Worm (Caenorhabditis elegans) whole organism, young adult: ENCODE results near the gene C28H8.3.
A peak's percentile ranks its signal among the peaks of the same experiment; 100 is the strongest.

ENCODE experiments used
- B0019.2 ChIP-seq: fragments of 200-800 bp; sonication (Bioruptor generic); conservative IDR thresholded peaks from 2 replicates; pipeline ENCODE4 v1.3.6; 2022; ENCODE audit warnings: missing genetic modification reagents, missing genetic modification characterization, missing compliant biosample characterization
- C17E4.6 ChIP-seq: fragments of 200-800 bp; sonication (Bioruptor generic); IDR thresholded peaks from 2 replicates; pipeline ENCODE4 v1.3.6; 2022; ENCODE audit warnings: missing genetic modification reagents, missing genetic modification characterization, missing compliant biosample characterization
- D2030.7 ChIP-seq: fragments of 200-800 bp; sonication (Bioruptor generic); IDR thresholded peaks from 2 replicates; pipeline ENCODE4 v1.3.6; 2022; ENCODE audit warnings: missing genetic modification reagents, missing genetic modification characterization, missing compliant biosample characterization
- F49E8.2 ChIP-seq: sonication (generic microtip); optimal IDR thresholded peaks from 3 replicates; lab custom pipeline; 2017; ENCODE audit warnings: missing genetic modification characterization, mild to moderate bottlenecking, missing compliant biosample characterization, antibody characterized with exemption, moderate library complexity; ENCODE audit not compliant: insufficient read depth
- F52B5.7 ChIP-seq: sonication (generic microtip); optimal IDR thresholded peaks from 2 replicates; lab custom pipeline; 2016; ENCODE audit warnings: mild to moderate bottlenecking, missing genetic modification characterization, missing compliant biosample characterization
- K12H6.12 ChIP-seq: fragments of 200-800 bp; sonication (Bioruptor generic); optimal IDR thresholded peaks from 2 replicates; lab custom pipeline; 2018; ENCODE audit warnings: mild to moderate bottlenecking, missing genetic modification characterization, missing compliant biosample characterization
- Y53G8AR.9 ChIP-seq: fragments of 200-800 bp; sonication (Bioruptor generic); conservative IDR thresholded peaks from 2 replicates; pipeline ENCODE4 v1.3.6; 2022; ENCODE audit warnings: missing genetic modification reagents, missing genetic modification characterization, missing compliant biosample characterization
- Y79H2A.3 ChIP-seq: fragments of 200-800 bp; sonication (Bioruptor generic); conservative IDR thresholded peaks from 2 replicates; pipeline ENCODE4 v1.3.6; 2022; ENCODE audit warnings: missing genetic modification reagents, missing genetic modification characterization, missing compliant biosample characterization
- Y95B8A.8 ChIP-seq: fragments of 200-800 bp; sonication (Bioruptor generic); IDR thresholded peaks from 2 replicates; pipeline ENCODE4 v1.3.6; 2022; ENCODE audit warnings: missing genetic modification reagents, missing genetic modification characterization, missing compliant biosample characterization
- akir-1 ChIP-seq: fragments of 200-800 bp; sonication (Bioruptor generic); optimal IDR thresholded peaks from 2 replicates; lab custom pipeline; 2018; ENCODE audit warnings: mild to moderate bottlenecking, missing genetic modification characterization, moderate library complexity, missing compliant biosample characterization
- athp-1 ChIP-seq: sonication (generic microtip); optimal IDR thresholded peaks from 2 replicates; lab custom pipeline; 2017; ENCODE audit warnings: mild to moderate bottlenecking, missing genetic modification characterization, missing compliant biosample characterization
- attf-3 ChIP-seq: fragments of 200-800 bp; sonication (Bioruptor generic); conservative IDR thresholded peaks from 2 replicates; pipeline ENCODE4 v1.3.6; 2022; ENCODE audit warnings: missing genetic modification reagents, missing genetic modification characterization, missing compliant biosample characterization
- attf-6 ChIP-seq: fragments of 200-800 bp; sonication (Bioruptor generic); IDR thresholded peaks from 2 replicates; pipeline ENCODE4 v1.3.6; 2022; ENCODE audit warnings: missing genetic modification reagents, missing genetic modification characterization, missing compliant biosample characterization
- ccch-3 ChIP-seq: fragments of 200-800 bp; sonication (Bioruptor generic); optimal IDR thresholded peaks from 2 replicates; lab custom pipeline; 2018; ENCODE audit warnings: mild to moderate bottlenecking, missing genetic modification characterization, missing compliant biosample characterization
- ceh-100 ChIP-seq: fragments of 200-800 bp; sonication (Bioruptor generic); IDR thresholded peaks from 2 replicates; pipeline ENCODE4 v1.3.6; 2022; ENCODE audit warnings: missing genetic modification reagents, missing genetic modification characterization, missing compliant biosample characterization
- ceh-79 ChIP-seq: sonication (generic microtip); optimal IDR thresholded peaks from 2 replicates; lab custom pipeline; 2017; ENCODE audit warnings: mild to moderate bottlenecking, missing genetic modification characterization, missing compliant biosample characterization
- ceh-91 ChIP-seq: fragments of 200-800 bp; sonication (Bioruptor generic); IDR thresholded peaks from 2 replicates; pipeline ENCODE4 v1.3.6; 2022; ENCODE audit warnings: missing genetic modification reagents, missing genetic modification characterization, missing compliant biosample characterization
- die-1 ChIP-seq: sonication (generic microtip); optimal IDR thresholded peaks from 2 replicates; lab custom pipeline; 2016; ENCODE audit warnings: missing genotype, mild to moderate bottlenecking, missing genetic modification characterization, missing compliant biosample characterization
- dox-1 ChIP-seq: fragments of 200-800 bp; sonication (Bioruptor generic); IDR thresholded peaks from 2 replicates; pipeline ENCODE4 v1.3.6; 2022; ENCODE audit warnings: missing genetic modification reagents, missing genetic modification characterization, missing compliant biosample characterization
- efl-1 ChIP-seq: fragments of 150-350 bp; optimal IDR thresholded peaks from 2 replicates; lab custom pipeline; 2014; ENCODE audit warnings: missing biosample characterization, missing genetic modification reagents, missing genetic modification characterization
- ekl-4 ChIP-seq: fragments of 200-800 bp; sonication (Bioruptor generic); IDR thresholded peaks from 2 replicates; pipeline ENCODE4 v1.3.6; 2022; ENCODE audit warnings: missing genetic modification reagents, missing genetic modification characterization, missing compliant biosample characterization
- ets-4 ChIP-seq: fragments of 200-800 bp; sonication (Bioruptor generic); optimal IDR thresholded peaks from 2 replicates; lab custom pipeline; 2018; ENCODE audit warnings: mild to moderate bottlenecking, missing genetic modification characterization, missing compliant biosample characterization
- fkh-3 ChIP-seq: sonication (generic microtip); optimal IDR thresholded peaks from 2 replicates; lab custom pipeline; 2016; ENCODE audit warnings: mild to moderate bottlenecking, missing genetic modification characterization, missing compliant biosample characterization
- him-1 ChIP-seq: sonication (generic microtip); optimal IDR thresholded peaks from 2 replicates; lab custom pipeline; 2016; ENCODE audit warnings: missing genotype, missing genetic modification reagents, missing genetic modification characterization, missing compliant biosample characterization
- hmg-20 ChIP-seq: fragments of 200-800 bp; sonication (Bioruptor generic); IDR thresholded peaks from 2 replicates; pipeline ENCODE4 v1.3.6; 2022; ENCODE audit warnings: missing genetic modification reagents, missing genetic modification characterization, missing compliant biosample characterization
- hsf-1 ChIP-seq: fragments of 200-800 bp; sonication (Bioruptor generic); IDR thresholded peaks from 2 replicates; pipeline ENCODE4 v1.3.6; 2022; ENCODE audit warnings: missing genetic modification reagents, missing genetic modification characterization, missing compliant biosample characterization
- let-607 ChIP-seq, 2 experiments: fragments of 200-800 bp in 1 of 2; sonication (Bioruptor generic) in 1 of 2; sonication (generic microtip) in 1 of 2; optimal IDR thresholded peaks; 2 replicates each; lab custom pipeline; 2016 to 2018; ENCODE audit warnings: mild to moderate bottlenecking in 2 of 2, missing compliant biosample characterization in 2 of 2, missing genetic modification characterization in 2 of 2, moderate library complexity in 2 of 2, missing genotype in 1 of 2
- lin-35 ChIP-seq, 3 experiments: fragments of 150-350 bp in 2 of 3; sonication (generic microtip) in 1 of 3; optimal IDR thresholded peaks; 2 replicates each; lab custom pipeline; 2014 to 2018; ENCODE audit warnings: missing biosample characterization in 3 of 3, missing genetic modification characterization in 3 of 3, missing genetic modification reagents in 3 of 3
- lin-54 ChIP-seq: fragments of 200-800 bp; sonication (Bioruptor generic); optimal IDR thresholded peaks from 2 replicates; lab custom pipeline; 2018; ENCODE audit warnings: mild to moderate bottlenecking, missing genetic modification characterization, missing compliant biosample characterization
- madf-6 ChIP-seq: fragments of 200-800 bp; sonication (Bioruptor generic); IDR thresholded peaks from 2 replicates; pipeline ENCODE4 v1.3.6; 2022; ENCODE audit warnings: missing genetic modification reagents, missing genetic modification characterization, missing compliant biosample characterization
- mel-28 ChIP-seq: sonication (generic microtip); optimal IDR thresholded peaks from 2 replicates; lab custom pipeline; 2016; ENCODE audit warnings: borderline replicate concordance, mild to moderate bottlenecking, missing genetic modification characterization, missing compliant biosample characterization
- nfyb-1 ChIP-seq: fragments of 200-800 bp; sonication (Bioruptor generic); IDR thresholded peaks from 2 replicates; pipeline ENCODE4 v1.3.6; 2022; ENCODE audit warnings: missing genetic modification reagents, missing genetic modification characterization, missing compliant biosample characterization
- nhr-120 ChIP-seq: fragments of 200-800 bp; sonication (Bioruptor generic); IDR thresholded peaks from 2 replicates; pipeline ENCODE4 v1.3.6; 2022; ENCODE audit warnings: missing genetic modification characterization, missing compliant biosample characterization
- nhr-179 ChIP-seq: sonication (generic microtip); optimal IDR thresholded peaks from 2 replicates; lab custom pipeline; 2016; ENCODE audit warnings: mild to moderate bottlenecking, missing genetic modification characterization, missing compliant biosample characterization
- nhr-80 ChIP-seq: sonication (generic microtip); optimal IDR thresholded peaks from 2 replicates; lab custom pipeline; 2016; ENCODE audit warnings: missing genetic modification characterization, missing compliant biosample characterization
- pha-4 ChIP-seq: fragments of 150-350 bp; sonication (generic microtip); optimal IDR thresholded peaks from 2 replicates; lab custom pipeline; 2014; ENCODE audit warnings: missing biosample characterization, missing genetic modification reagents, missing genetic modification characterization
- rpc-1 ChIP-seq, 2 experiments: fragments of 150-350 bp in 1 of 2; sonication (generic microtip) in 1 of 2; optimal IDR thresholded peaks; 2 replicates each; lab custom pipeline; 2014 to 2018; ENCODE audit warnings: missing biosample characterization in 1 of 2, missing genetic modification characterization in 1 of 2, missing genetic modification reagents in 1 of 2, missing genotype in 1 of 2
- snpc-1.1 ChIP-seq: sonication (generic microtip); optimal IDR thresholded peaks from 2 replicates; lab custom pipeline; 2017; ENCODE audit warnings: missing genetic modification characterization, mild to moderate bottlenecking, missing compliant biosample characterization, antibody characterized with exemption, moderate library complexity, missing genotype, missing genetic modification reagents; ENCODE audit not compliant: insufficient read depth
- snpc-1.3 ChIP-seq: sonication (generic microtip); optimal IDR thresholded peaks from 2 replicates; lab custom pipeline; 2017; ENCODE audit warnings: missing genetic modification characterization, mild to moderate bottlenecking, missing compliant biosample characterization, antibody characterized with exemption, moderate library complexity, missing genotype, missing genetic modification reagents; ENCODE audit not compliant: insufficient read depth
- snpc-4 ChIP-seq, 5 experiments: fragments of 150-350 bp in 1 of 5; sonication (generic microtip) in 4 of 5; optimal IDR thresholded peaks; 2 replicates each; lab custom pipeline; 2014 to 2018; ENCODE audit warnings: missing genetic modification characterization in 5 of 5, missing biosample characterization in 3 of 5, antibody characterized with exemption in 2 of 5, mild to moderate bottlenecking in 2 of 5, missing compliant biosample characterization in 2 of 5, missing genotype in 2 of 5, moderate library complexity in 2 of 5, missing genetic modification reagents in 1 of 5
- unc-130 ChIP-seq: sonication (generic microtip); optimal IDR thresholded peaks from 2 replicates; lab custom pipeline; 2016; ENCODE audit warnings: missing genetic modification reagents, missing genetic modification characterization, missing compliant biosample characterization
- unc-62 ChIP-seq: fragments of 150-350 bp; optimal IDR thresholded peaks from 2 replicates; lab custom pipeline; 2014; ENCODE audit warnings: missing biosample characterization, missing genetic modification reagents, missing genetic modification characterization
- zfh-2 ChIP-seq: fragments of 200-800 bp; sonication (Bioruptor generic); conservative IDR thresholded peaks from 2 replicates; pipeline ENCODE4 v1.3.6; 2022; ENCODE audit warnings: missing genetic modification reagents, missing genetic modification characterization, missing compliant biosample characterization
- ztf-22 ChIP-seq: fragments of 200-800 bp; sonication (Bioruptor generic); optimal IDR thresholded peaks from 2 replicates; lab custom pipeline; 2018; ENCODE audit warnings: mild to moderate bottlenecking, missing genetic modification characterization, moderate library complexity, missing compliant biosample characterization
- ztf-25 ChIP-seq: fragments of 200-800 bp; sonication (Bioruptor generic); IDR thresholded peaks from 2 replicates; pipeline ENCODE4 v1.3.6; 2022; ENCODE audit warnings: missing genetic modification reagents, missing genetic modification characterization, missing compliant biosample characterization
- ztf-26 ChIP-seq: sonication (generic microtip); optimal IDR thresholded peaks from 2 replicates; lab custom pipeline; 2017; ENCODE audit warnings: missing genetic modification characterization, missing compliant biosample characterization
- ztf-28 ChIP-seq: fragments of 200-800 bp; sonication (Bioruptor generic); IDR thresholded peaks from 2 replicates; pipeline ENCODE4 v1.3.6; 2022; ENCODE audit warnings: missing genetic modification reagents, missing genetic modification characterization, missing compliant biosample characterization
- ztf-6 ChIP-seq: fragments of 200-800 bp; sonication (Bioruptor generic); IDR thresholded peaks from 2 replicates; pipeline ENCODE4 v1.3.6; 2022; ENCODE audit warnings: missing genetic modification reagents, missing genetic modification characterization, missing compliant biosample characterization

Gene C28H8.3

DNA sequence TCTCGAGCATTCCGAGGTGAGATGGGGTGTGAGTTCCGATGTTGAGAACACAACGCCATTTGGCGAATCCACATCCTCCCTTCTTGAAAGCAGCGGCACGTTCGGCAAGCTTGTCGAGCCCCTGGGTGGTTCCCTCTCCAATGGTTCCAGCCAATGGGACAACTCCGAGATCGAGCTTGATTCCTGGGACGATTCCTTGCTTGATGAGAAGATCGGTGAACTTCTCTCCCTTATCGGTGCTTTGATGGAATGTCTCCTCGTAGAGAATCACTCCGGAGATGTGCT is 33.1 kb upstream of the C28H8.3 start:
- TF ChIP-seq nfyb-1 (GFP tag; lab: Robert Waterston, UW) (no peak), ceh-100 (no peak), rpc-1 (optimal IDR thresholded peaks at IDR 0.05; lab: Kevin White, UChicago) (no peak), rpc-1 (tag; optimal IDR thresholded peaks at IDR 0.05; lab: Kevin White, UChicago) (no peak), Y79H2A.3 (GFP tag; lab: Robert Waterston, UW) (no peak), die-1 (tag; lab: Kevin White, UChicago) (no peak), K12H6.12 (tag; lab: Kevin White, UChicago) (no peak), efl-1 (GFP tag; lab: Kevin White, UChicago) (no peak), dox-1 (GFP tag; lab: Robert Waterston, UW) (peak; percentile 21; the same call in 1 of the 2 replicates), akir-1 (no peak), unc-62 (GFP tag; lab: Kevin White, UChicago) (no peak), B0019.2 (no peak), nhr-80 (no peak), Y53G8AR.9 (GFP tag; lab: Robert Waterston, UW) (0 out of 2 replicates have a peak, but pooled peaks have one; percentile 24), snpc-4 (GFP tag; optimal IDR thresholded peaks at IDR 0.05; lab: Kevin White, UChicago) (no peak), snpc-4 (tag; optimal IDR thresholded peaks at IDR 0.05; lab: Kevin White, UChicago) (no peak), attf-3 (GFP tag; lab: Robert Waterston, UW) (no peak), ceh-79 (tag; lab: Kevin White, UChicago) (no peak), ccch-3 (GFP tag; lab: Kevin White, UChicago) (no peak), F52B5.7 (tag; lab: Kevin White, UChicago) (no peak), unc-130 (GFP tag; lab: Kevin White, UChicago) (no peak), fkh-3 (no peak), C17E4.6 (GFP tag; lab: Robert Waterston, UW) (no peak), F49E8.2 (tag; lab: Kevin White, UChicago) (no peak), ztf-26 (tag; lab: Kevin White, UChicago) (peak; percentile 4), attf-6 (GFP tag; lab: Robert Waterston, UW) (no peak), athp-1 (no peak), nhr-120 (GFP tag; lab: Robert Waterston, UW) (no peak), lin-54 (GFP tag; lab: Kevin White, UChicago) (no peak), Y95B8A.8 (GFP tag; lab: Robert Waterston, UW) (no peak), ets-4 (GFP tag; lab: Kevin White, UChicago) (no peak), ztf-25 (GFP tag; lab: Robert Waterston, UW) (no peak), him-1 (tag; lab: Kevin White, UChicago) (no peak), mel-28 (tag; lab: Kevin White, UChicago) (no peak), ztf-22 (GFP tag; lab: Kevin White, UChicago) (no peak), snpc-1.1 (tag; lab: Kevin White, UChicago) (no peak), ekl-4 (GFP tag; lab: Robert Waterston, UW) (no peak), ztf-6 (GFP tag; lab: Robert Waterston, UW) (no peak), D2030.7 (GFP tag; lab: Robert Waterston, UW) (no peak), ceh-91 (GFP tag; lab: Robert Waterston, UW) (no peak), snpc-1.3 (no peak), hmg-20 (GFP tag; lab: Robert Waterston, UW) (no peak), nhr-179 (tag; lab: Kevin White, UChicago) (no peak), ztf-28 (0 out of 2 replicates have a peak, but pooled peaks have one; percentile 41), pha-4 (no peak), lin-35 (GFP tag; optimal IDR thresholded peaks at IDR 0.05; lab: Kevin White, UChicago) (no peak), madf-6 (GFP tag; lab: Robert Waterston, UW) (no peak), let-607 (tag; optimal IDR thresholded peaks at IDR 0.05; lab: Kevin White, UChicago) (no peak), zfh-2 (GFP tag; lab: Robert Waterston, UW) (peak; percentile 61; the same call in 1 of the 2 replicates), hsf-1 (GFP tag; lab: Robert Waterston, UW) (0 out of 2 replicates have a peak, but pooled peaks have one; percentile 38)
